Fruit fly (Drosophila melanogaster) whole organism, prepupa: Measurements from ENCODE around the gene CG8420.
A peak's percentile ranks its signal among the peaks of the same experiment; 100 is the strongest.

Experiments
- CG10631 ChIP-seq: fragments of 200-800 bp; sonication (Bioruptor generic); optimal IDR thresholded peaks from 2 replicates; lab custom pipeline; 2016; ENCODE audit warnings: missing biosample characterization, missing genetic modification characterization
- CG11762 ChIP-seq: fragments of 200-800 bp; sonication (Bioruptor generic); optimal IDR thresholded peaks from 3 replicates; lab custom pipeline; 2016; ENCODE audit warnings: missing biosample characterization, missing genetic modification characterization; ENCODE audit not compliant: insufficient read depth
- CG11902 ChIP-seq: fragments of 200-800 bp; sonication (Bioruptor generic); optimal IDR thresholded peaks from 3 replicates; lab custom pipeline; 2016; ENCODE audit warnings: missing biosample characterization, missing genetic modification characterization
- CG15336 ChIP-seq: fragments of 200-800 bp; sonication (Bioruptor generic); IDR thresholded peaks from 2 replicates; pipeline ENCODE4 v1.3.6; 2022; ENCODE audit warnings: missing biosample characterization, missing genetic modification characterization
- CG16779 ChIP-seq: fragments of 200-800 bp; sonication (Bioruptor generic); optimal IDR thresholded peaks from 3 replicates; lab custom pipeline; 2017; ENCODE audit warnings: missing biosample characterization, mild to moderate bottlenecking, missing genetic modification characterization
- CG3032 ChIP-seq: fragments of 200-800 bp; optimal IDR thresholded peaks from 2 replicates; lab custom pipeline; 2019; ENCODE audit warnings: missing biosample characterization, mild to moderate bottlenecking, missing genetic modification characterization, moderate library complexity
- CG32006 ChIP-seq: fragments of 200-800 bp; sonication (Bioruptor generic); optimal IDR thresholded peaks from 3 replicates; lab custom pipeline; 2017; ENCODE audit warnings: missing biosample characterization, mild to moderate bottlenecking, missing genetic modification characterization
- CG3919 ChIP-seq: fragments of 200-800 bp; sonication (Bioruptor generic); optimal IDR thresholded peaks from 3 replicates; lab custom pipeline; 2016; ENCODE audit warnings: missing biosample characterization, missing genetic modification characterization
- CG4318 ChIP-seq: fragments of 200-800 bp; sonication (Bioruptor generic); optimal IDR thresholded peaks from 3 replicates; lab custom pipeline; 2017; ENCODE audit warnings: missing biosample characterization, mild to moderate bottlenecking, missing genetic modification characterization
- CG6163 ChIP-seq: fragments of 200-800 bp; sonication (Bioruptor generic); IDR thresholded peaks from 3 replicates; pipeline ENCODE4 v1.3.6; 2022; ENCODE audit warnings: missing biosample characterization, missing genetic modification characterization
- CG6276 ChIP-seq: fragments of 200-800 bp; sonication (Bioruptor generic); optimal IDR thresholded peaks from 2 replicates; lab custom pipeline; 2017; ENCODE audit warnings: missing biosample characterization, mild to moderate bottlenecking, missing genetic modification characterization
- CG6792 ChIP-seq: fragments of 200-800 bp; sonication (Bioruptor generic); optimal IDR thresholded peaks from 3 replicates; lab custom pipeline; 2016; ENCODE audit warnings: missing biosample characterization, missing genetic modification characterization
- CG6808 ChIP-seq: fragments of 200-800 bp; sonication (Bioruptor generic); optimal IDR thresholded peaks from 3 replicates; lab custom pipeline; 2017; ENCODE audit warnings: missing biosample characterization, missing genetic modification characterization, mild to moderate bottlenecking, moderate library complexity, missing genetic modification reagents
- CG7368 ChIP-seq: fragments of 200-800 bp; sonication (Bioruptor generic); optimal IDR thresholded peaks from 3 replicates; lab custom pipeline; 2016; ENCODE audit warnings: missing biosample characterization, missing genetic modification characterization
- CG8119 ChIP-seq: fragments of 200-800 bp; sonication (Bioruptor generic); IDR thresholded peaks from 3 replicates; pipeline ENCODE4 v1.3.6; 2022; ENCODE audit warnings: missing biosample characterization, missing genetic modification characterization
- CG8319 ChIP-seq: fragments of 200-800 bp; sonication (Bioruptor generic); optimal IDR thresholded peaks from 3 replicates; lab custom pipeline; 2016; ENCODE audit warnings: missing biosample characterization, missing genetic modification characterization
- CG8632 ChIP-seq: fragments of 200-800 bp; sonication (Bioruptor generic); optimal IDR thresholded peaks from 3 replicates; lab custom pipeline; 2016; ENCODE audit warnings: missing biosample characterization, missing genetic modification characterization
- CG9139 ChIP-seq: fragments of 200-800 bp; sonication (Bioruptor generic); optimal IDR thresholded peaks from 3 replicates; lab custom pipeline; 2017; ENCODE audit warnings: missing biosample characterization, mild to moderate bottlenecking, missing genetic modification characterization
- Eip75B ChIP-seq: fragments of 200-800 bp; sonication (Bioruptor generic); optimal IDR thresholded peaks from 3 replicates; lab custom pipeline; 2016; ENCODE audit warnings: missing biosample characterization, missing genetic modification characterization
- Eip78C ChIP-seq: fragments of 200-800 bp; sonication (Bioruptor generic); peaks from one replicate; lab custom pipeline; 2016; ENCODE audit warnings: missing biosample characterization, missing genetic modification characterization
- Ets96B ChIP-seq: fragments of 200-800 bp; optimal IDR thresholded peaks from 2 replicates; lab custom pipeline; 2019; ENCODE audit warnings: missing biosample characterization, mild to moderate bottlenecking, missing genetic modification characterization, moderate library complexity
- Gug ChIP-seq: fragments of 200-800 bp; sonication (Bioruptor generic); IDR thresholded peaks from 2 replicates; pipeline ENCODE4 v1.3.6; 2022; ENCODE audit warnings: missing biosample characterization, missing genetic modification characterization
- Hr38 ChIP-seq: sonication (Bioruptor generic); optimal IDR thresholded peaks from 2 replicates; lab custom pipeline; 2016; ENCODE audit warnings: missing biosample characterization, missing genetic modification characterization
- Hr39 ChIP-seq: fragments of 200-800 bp; sonication (Bioruptor generic); optimal IDR thresholded peaks from 2 replicates; lab custom pipeline; 2016; ENCODE audit warnings: missing biosample characterization, missing genetic modification characterization
- Hr4 ChIP-seq: fragments of 200-800 bp; sonication (Bioruptor generic); optimal IDR thresholded peaks from 3 replicates; lab custom pipeline; 2016; ENCODE audit warnings: missing biosample characterization, missing genetic modification characterization
- Lpt ChIP-seq: fragments of 200-800 bp; sonication (Bioruptor generic); optimal IDR thresholded peaks from 3 replicates; lab custom pipeline; 2016; ENCODE audit warnings: missing biosample characterization, missing genetic modification characterization
- Met ChIP-seq: fragments of 200-800 bp; sonication (Bioruptor generic); optimal IDR thresholded peaks from 3 replicates; lab custom pipeline; 2016; ENCODE audit warnings: missing biosample characterization, missing genetic modification characterization
- OdsH ChIP-seq: fragments of 200-800 bp; sonication (Bioruptor generic); optimal IDR thresholded peaks from 3 replicates; lab custom pipeline; 2016; ENCODE audit warnings: missing biosample characterization, missing genetic modification characterization
- Smox ChIP-seq: fragments of 200-800 bp; sonication (Bioruptor generic); optimal IDR thresholded peaks from 3 replicates; lab custom pipeline; 2016; ENCODE audit warnings: missing biosample characterization, missing genetic modification characterization
- Sox102F ChIP-seq: fragments of 200-800 bp; sonication (Bioruptor generic); optimal IDR thresholded peaks from 2 replicates; lab custom pipeline; 2016; ENCODE audit warnings: missing biosample characterization, mild to moderate bottlenecking, missing genetic modification characterization
- Sox15 ChIP-seq: fragments of 200-800 bp; sonication (Bioruptor generic); optimal IDR thresholded peaks from 3 replicates; lab custom pipeline; 2016; ENCODE audit warnings: missing biosample characterization, missing genetic modification characterization
- achi ChIP-seq: fragments of 200-800 bp; sonication (Bioruptor generic); optimal IDR thresholded peaks from 3 replicates; lab custom pipeline; 2016; ENCODE audit warnings: missing biosample characterization, missing genetic modification characterization
- dac ChIP-seq: fragments of 200-800 bp; sonication (Bioruptor generic); optimal IDR thresholded peaks from 2 replicates; lab custom pipeline; 2017; ENCODE audit warnings: missing biosample characterization, mild to moderate bottlenecking, missing genetic modification characterization
- dsx ChIP-seq: fragments of 200-800 bp; optimal IDR thresholded peaks from 3 replicates; lab custom pipeline; 2019; ENCODE audit warnings: missing biosample characterization, mild to moderate bottlenecking, missing genetic modification characterization, moderate library complexity; ENCODE audit not compliant: poor library complexity, severe bottlenecking
- eg ChIP-seq: fragments of 200-800 bp; sonication (Bioruptor generic); IDR thresholded peaks from 3 replicates; pipeline ENCODE4 v1.3.6; 2022; ENCODE audit warnings: missing biosample characterization, missing genetic modification characterization
- fd59A ChIP-seq: fragments of 200-800 bp; sonication (Bioruptor generic); optimal IDR thresholded peaks from 2 replicates; lab custom pipeline; 2017; ENCODE audit warnings: missing biosample characterization, mild to moderate bottlenecking, missing genetic modification characterization, missing genetic modification reagents
- fd85E ChIP-seq: fragments of 200-800 bp; sonication (Bioruptor generic); optimal IDR thresholded peaks from 3 replicates; lab custom pipeline; 2016; ENCODE audit warnings: missing biosample characterization, missing genetic modification characterization
- fkh ChIP-seq: fragments of 200-800 bp; sonication (Bioruptor generic); optimal IDR thresholded peaks from 3 replicates; lab custom pipeline; 2017; ENCODE audit warnings: missing biosample characterization, mild to moderate bottlenecking, missing genetic modification characterization, moderate library complexity
- lz ChIP-seq: fragments of 200-800 bp; sonication (Bioruptor generic); optimal IDR thresholded peaks from 3 replicates; lab custom pipeline; 2016; ENCODE audit warnings: missing biosample characterization, missing genetic modification characterization
- net ChIP-seq: fragments of 200-800 bp; sonication (Bioruptor generic); optimal IDR thresholded peaks from 3 replicates; lab custom pipeline; 2016; ENCODE audit warnings: missing biosample characterization, missing genetic modification characterization
- pdm3 ChIP-seq: fragments of 200-800 bp; sonication (Bioruptor generic); optimal IDR thresholded peaks from 3 replicates; lab custom pipeline; 2016; ENCODE audit warnings: missing biosample characterization, missing genetic modification characterization
- salr ChIP-seq, 2 experiments: fragments of 200-800 bp; sonication (Bioruptor generic); optimal IDR thresholded peaks; 3 replicates each; lab custom pipeline; 2016 to 2018; ENCODE audit warnings: missing biosample characterization in 2 of 2, missing genetic modification characterization in 2 of 2, mild to moderate bottlenecking in 1 of 2
- ss ChIP-seq, 2 experiments: fragments of 200-800 bp; sonication (Bioruptor generic); optimal IDR thresholded peaks; 2 replicates in 1 of 2; 3 replicates in 1 of 2; lab custom pipeline; 2017 to 2018; ENCODE audit warnings: mild to moderate bottlenecking in 2 of 2, missing biosample characterization in 2 of 2, missing genetic modification characterization in 2 of 2, moderate library complexity in 1 of 2
- svp ChIP-seq: fragments of 200-800 bp; sonication (Bioruptor generic); peaks from one replicate; lab custom pipeline; 2016; ENCODE audit warnings: missing biosample characterization, missing genetic modification characterization
- topi ChIP-seq: fragments of 200-800 bp; sonication (Bioruptor generic); optimal IDR thresholded peaks from 3 replicates; lab custom pipeline; 2016; ENCODE audit warnings: missing biosample characterization, missing genetic modification characterization
- vri ChIP-seq: fragments of 200-800 bp; sonication (Bioruptor generic); optimal IDR thresholded peaks from 3 replicates; lab custom pipeline; 2016; ENCODE audit warnings: missing biosample characterization, mild to moderate bottlenecking, missing genetic modification characterization

The CG8420 gene

dm6 chr3R:9236883-9237267 is 9.6 kb upstream of the CG8420 start (continued):
- TF ChIP-seq achi (no peak), CG6808 (GFP tag; lab: Kevin White, UChicago) (no peak), Hr38 (GFP tag; lab: Kevin White, UChicago) (no peak), CG3032 (tag; lab: Kevin White, UChicago) (no peak), Eip75B (GFP tag; lab: Kevin White, UChicago) (peak; percentile 33), Sox102F (GFP tag; lab: Kevin White, UChicago) (peak; percentile 18), CG16779 (tag; lab: Kevin White, UChicago) (no peak), Smox (peak; percentile 6), CG7368 (no peak), salr (GFP tag; optimal IDR thresholded peaks at IDR 0.05; lab: Kevin White, UChicago) (no peak), CG3919 (GFP tag; lab: Kevin White, UChicago) (peak; percentile 60), CG10631 (GFP tag; lab: Kevin White, UChicago) (no peak), CG32006 (no peak), fkh (GFP tag; lab: Kevin White, UChicago) (peak; percentile 63), CG8319 (GFP tag; lab: Kevin White, UChicago) (no peak), Ets96B (tag; lab: Kevin White, UChicago) (no peak), lz (GFP tag; lab: Kevin White, UChicago) (peak; percentile 35), Hr4 (GFP tag; lab: Kevin White, UChicago) (no peak), CG6163 (GFP tag; lab: Robert Waterston, UW) (peak; percentile 81), fd85E (GFP tag; lab: Kevin White, UChicago) (peak; percentile 60), CG6276 (no peak), CG11902 (GFP tag; lab: Kevin White, UChicago) (no peak), svp (GFP tag; lab: Kevin White, UChicago) (peak; percentile 81), Met (GFP tag; lab: Kevin White, UChicago) (peak; percentile 38), Gug (GFP tag; lab: Robert Waterston, UW) (no peak), CG6792 (GFP tag; lab: Kevin White, UChicago) (no peak), CG9139 (GFP tag; lab: Kevin White, UChicago) (no peak), pdm3 (GFP tag; lab: Kevin White, UChicago) (no peak), ss (GFP tag; optimal IDR thresholded peaks at IDR 0.05; lab: Kevin White, UChicago) (no peak), dac (GFP tag; lab: Kevin White, UChicago) (no peak), CG11762 (GFP tag; lab: Kevin White, UChicago) (no peak), Hr39 (no peak), CG8632 (GFP tag; lab: Kevin White, UChicago) (no peak), Sox15 (GFP tag; lab: Kevin White, UChicago) (no peak)

dm6 chr3R:9237268-9238091 is 9.0 kb upstream of the CG8420 start, which contains the start of gene pum:
TSS of gene pum (minus strand) at chr3R:9237682.
- TF ChIP-seq ss (GFP tag; optimal IDR thresholded peaks at IDR 0.05; lab: Kevin White, UChicago), result peak; percentile 77 to 78
- no peak for TF ChIP-seq CG11902 (GFP tag; lab: Kevin White, UChicago)
- no peak for TF ChIP-seq CG3919 (GFP tag; lab: Kevin White, UChicago)
- no peak for TF ChIP-seq Hr4 (GFP tag; lab: Kevin White, UChicago)
- no peak for TF ChIP-seq Hr39
- TF ChIP-seq svp (GFP tag; lab: Kevin White, UChicago), result peak; percentile 32
- peak; percentile 10 for TF ChIP-seq dsx (GFP tag; lab: Kevin White, UChicago)
- no peak for TF ChIP-seq CG11762 (GFP tag; lab: Kevin White, UChicago)
- peak; percentile 70 for TF ChIP-seq CG8119 (GFP tag; lab: Robert Waterston, UW)
- TF ChIP-seq Lpt (GFP tag; lab: Kevin White, UChicago), result no peak
- peak; percentile 83 for TF ChIP-seq CG6808 (GFP tag; lab: Kevin White, UChicago)
- peak; percentile 14 for TF ChIP-seq net (GFP tag; lab: Kevin White, UChicago)
- TF ChIP-seq CG15336 (GFP tag; lab: Robert Waterston, UW), result peak; percentile 45; the same call in 1 of the 2 replicates
- TF ChIP-seq CG6276, result peak; percentile 46
- TF ChIP-seq fkh (GFP tag; lab: Kevin White, UChicago), result peak; percentile 72
- TF ChIP-seq CG32006, result peak; percentile 25
- peak; percentile 18; the same call in 2 of the 3 replicates for TF ChIP-seq CG6163 (GFP tag; lab: Robert Waterston, UW)
- no peak for TF ChIP-seq achi
- peak; percentile 62 for TF ChIP-seq Eip78C (GFP tag; lab: Kevin White, UChicago)
- peak; percentile 47 for TF ChIP-seq CG3032 (tag; lab: Kevin White, UChicago)
- TF ChIP-seq Sox102F (GFP tag; lab: Kevin White, UChicago), result peak; percentile 5
- TF ChIP-seq CG4318, result no peak
- peak; percentile 58 for TF ChIP-seq eg
- peak; percentile 14 for TF ChIP-seq OdsH
- TF ChIP-seq CG16779 (tag; lab: Kevin White, UChicago), result peak; percentile 72
- TF ChIP-seq Sox15 (GFP tag; lab: Kevin White, UChicago), result no peak
- no peak for TF ChIP-seq topi (GFP tag; lab: Kevin White, UChicago)
- TF ChIP-seq pdm3 (GFP tag; lab: Kevin White, UChicago), result no peak
- peak; percentile 26 for TF ChIP-seq vri (GFP tag; lab: Kevin White, UChicago)
- no peak for TF ChIP-seq CG10631 (GFP tag; lab: Kevin White, UChicago)
- no peak for TF ChIP-seq fd59A (GFP tag; lab: Kevin White, UChicago)
